Worm (Caenorhabditis elegans) whole organism, early embryonic: ENCODE data around the gene C33G8.2.

Source experiments
- aly-1 ChIP-seq: sonication (generic microtip); optimal IDR thresholded peaks from 2 replicates; lab custom pipeline; 2016; ENCODE audit warnings: missing genetic modification characterization, missing compliant biosample characterization
- ceh-13 ChIP-seq: fragments of 200-800 bp; sonication (Bioruptor generic); optimal IDR thresholded peaks from 2 replicates; lab custom pipeline; 2018; ENCODE audit warnings: mild to moderate bottlenecking, missing genetic modification characterization, missing compliant biosample characterization
- scrt-1 ChIP-seq: fragments of 200-800 bp; sonication (Bioruptor generic); IDR thresholded peaks from 2 replicates; pipeline ENCODE4 v1.3.6; 2022; ENCODE audit warnings: missing genetic modification characterization, missing compliant biosample characterization
- tbx-11 ChIP-seq: fragments of 200-800 bp; sonication (Bioruptor generic); IDR thresholded peaks from 2 replicates; pipeline ENCODE4 v1.3.6; 2022; ENCODE audit warnings: missing genetic modification characterization, missing compliant biosample characterization

DNA sequence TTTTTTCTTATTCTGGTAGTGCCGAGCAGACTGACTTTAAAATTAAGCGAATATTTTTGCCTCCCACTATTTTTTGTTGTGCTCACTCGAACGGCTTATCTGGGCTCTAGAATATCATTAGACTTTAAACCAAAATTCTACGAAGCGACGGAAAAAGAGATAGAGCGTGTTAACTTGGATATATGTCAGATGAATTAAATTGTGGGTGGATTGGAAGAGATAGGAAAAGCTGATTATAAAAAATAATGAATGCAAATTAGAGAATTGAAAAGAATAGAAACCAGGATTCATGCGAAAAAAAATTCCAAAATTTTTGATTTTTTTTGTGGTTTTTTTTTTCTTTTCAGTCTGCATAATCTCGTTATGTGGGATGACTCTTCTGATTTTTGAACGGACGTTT, 12.2 kb downstream of the C33G8.2 start, which contains the start of gene F20A1.4:
- TF ChIP-seq ceh-13 (GFP tag; lab: Kevin White, UChicago) (no peak), scrt-1 (GFP tag; lab: Robert Waterston, UW) (no peak), aly-1 (no peak), tbx-11 (no peak)
